Fruit fly (Drosophila melanogaster) whole organism, embryonic: Measurements from ENCODE around the gene CG34244.

Experiments
- CG10274 ChIP-seq: fragments of 200-800 bp; sonication (Bioruptor generic); optimal IDR thresholded peaks from 3 replicates; lab custom pipeline; 2017; ENCODE audit warnings: missing biosample characterization, mild to moderate bottlenecking, missing genetic modification characterization
- CG13296 ChIP-seq: fragments of 200-800 bp; sonication (Bioruptor generic); optimal IDR thresholded peaks from 3 replicates; lab custom pipeline; 2018; ENCODE audit warnings: missing biosample characterization, mild to moderate bottlenecking, missing genetic modification characterization
- CG15696 ChIP-seq: fragments of 200-800 bp; sonication (Bioruptor generic); optimal IDR thresholded peaks from 2 replicates; lab custom pipeline; 2019; ENCODE audit warnings: missing biosample characterization, mild to moderate bottlenecking, missing genetic modification characterization, moderate library complexity
- CG8478 ChIP-seq: fragments of >200 bp; optimal IDR thresholded peaks from 2 replicates; lab custom pipeline; 2018
- CG9876 ChIP-seq: fragments of 200-800 bp; sonication (Bioruptor generic); optimal IDR thresholded peaks from 2 replicates; lab custom pipeline; 2016; ENCODE audit warnings: missing biosample characterization, missing genetic modification characterization
- Fer1 ChIP-seq: fragments of 200-800 bp; sonication (Bioruptor generic); optimal IDR thresholded peaks from 2 replicates; lab custom pipeline; 2017; ENCODE audit warnings: missing biosample characterization, mild to moderate bottlenecking, missing genetic modification characterization
- Gsc ChIP-seq: fragments of 200-800 bp; sonication (Bioruptor generic); IDR thresholded peaks from 2 replicates; pipeline ENCODE4 v1.3.6; 2022; ENCODE audit warnings: missing biosample characterization, missing genetic modification characterization
- cas ChIP-seq: fragments of 200-800 bp; sonication (Bioruptor generic); IDR thresholded peaks from 2 replicates; pipeline ENCODE4 v1.3.6; 2022; ENCODE audit warnings: missing biosample characterization, missing genetic modification characterization
- ftz-f1 ChIP-seq: fragments of 200-800 bp; sonication (Bioruptor generic); optimal IDR thresholded peaks from 2 replicates; lab custom pipeline; 2016; ENCODE audit warnings: missing biosample characterization, missing genetic modification characterization
- grn ChIP-seq: fragments of 200-800 bp; sonication (Bioruptor generic); optimal IDR thresholded peaks from 3 replicates; lab custom pipeline; 2017; ENCODE audit warnings: missing biosample characterization, missing genetic modification characterization
- lilli ChIP-seq: fragments of 200-800 bp; sonication (Bioruptor generic); optimal IDR thresholded peaks from 3 replicates; lab custom pipeline; 2016; ENCODE audit warnings: missing biosample characterization, missing genetic modification characterization

- TF ChIP-seq CG10274 (GFP tag; lab: Kevin White, UChicago): no peak
- TF ChIP-seq grn (GFP tag; lab: Kevin White, UChicago): no peak
- TF ChIP-seq cas (GFP tag; lab: Robert Waterston, UW): no peak
- no peak for TF ChIP-seq CG13296 (GFP tag; lab: Kevin White, UChicago)
- TF ChIP-seq ftz-f1 (GFP tag; lab: Kevin White, UChicago): no peak
- TF ChIP-seq Gsc (GFP tag; lab: Robert Waterston, UW): no peak
- TF ChIP-seq Fer1 (GFP tag; lab: Kevin White, UChicago): no peak
- TF ChIP-seq CG8478 (lab: Kevin White, UChicago): no peak
- no peak for TF ChIP-seq CG9876 (GFP tag; lab: Kevin White, UChicago)
- TF ChIP-seq CG15696: no peak
- no peak for TF ChIP-seq lilli (GFP tag; lab: Kevin White, UChicago)
Measured at dm6 chr3L:14222199-14222598, 13.5 kb downstream of the CG34244 start.
